Fruit fly (Drosophila melanogaster) Kc167 (cell line): ENCODE data around the gene f.

Experiments
- Myc ChIP-seq: fragments of >200 bp; optimal IDR thresholded peaks from 2 replicates; lab custom pipeline; 2017; ENCODE audit warnings: missing external identifiers
- psq ChIP-seq: fragments of >200 bp; optimal IDR thresholded peaks from 2 replicates; lab custom pipeline; 2017; ENCODE audit warnings: missing external identifiers
- ttk ChIP-seq: sonication (Bioruptor generic); optimal IDR thresholded peaks from 2 replicates; lab custom pipeline; 2017; ENCODE audit warnings: missing external identifiers

DNA sequence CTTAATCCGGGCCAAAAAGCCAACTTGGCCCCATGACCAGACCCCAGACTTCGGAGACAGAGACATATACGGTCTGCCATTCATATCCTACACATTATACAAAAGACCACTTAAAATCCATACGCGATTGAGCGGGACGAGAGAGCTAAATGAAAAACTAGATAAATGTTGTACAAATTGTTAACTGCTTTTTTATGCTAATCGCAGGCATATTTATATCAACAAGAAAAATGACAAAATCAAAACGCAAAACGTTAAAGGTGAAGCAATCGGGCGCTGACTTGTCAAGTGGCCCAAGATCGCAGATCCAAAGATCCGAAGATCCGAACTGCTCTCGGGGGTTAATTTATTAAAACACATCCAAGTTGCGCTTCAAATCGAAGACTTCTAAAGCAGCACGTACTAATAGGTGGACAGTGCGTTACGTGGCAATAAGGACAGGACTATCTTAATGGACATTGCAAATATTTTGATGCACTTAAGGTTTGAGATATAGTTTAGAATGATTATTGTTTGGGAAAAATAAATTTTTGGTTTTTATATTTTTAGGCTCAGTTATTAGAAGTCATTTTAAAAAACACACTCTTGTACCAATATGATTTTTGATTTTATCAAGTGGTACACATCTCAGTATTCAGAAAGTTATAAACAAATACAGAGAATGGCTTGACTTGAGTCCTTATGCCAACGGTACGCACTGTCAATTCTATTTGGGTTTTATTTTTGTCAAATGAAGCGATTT lies 97.4 kb downstream of the f start:
- no peak for TF ChIP-seq ttk (lab: Kevin White, UChicago)
- no peak for TF ChIP-seq Myc (lab: Kevin White, UChicago)
- TF ChIP-seq psq (lab: Kevin White, UChicago), result no peak
